Fruit fly (Drosophila melanogaster) whole organism, embryonic: Measurements from ENCODE around the gene CG6236.

ENCODE experiments used
- Atf3 ChIP-seq: fragments of 200-800 bp; sonication (Bioruptor generic); optimal IDR thresholded peaks from 3 replicates; lab custom pipeline; 2016; ENCODE audit warnings: missing biosample characterization, missing genetic modification characterization
- Awh ChIP-seq: fragments of 200-800 bp; sonication (Bioruptor generic); IDR thresholded peaks from 2 replicates; pipeline ENCODE4, ENCODE4 v1.3.6; 2022; ENCODE audit warnings: missing biosample characterization, missing genetic modification characterization
- B-H2 ChIP-seq: fragments of 200-800 bp; sonication (Bioruptor generic); optimal IDR thresholded peaks from 2 replicates; lab custom pipeline; 2018; ENCODE audit warnings: missing biosample characterization, mild to moderate bottlenecking, missing genetic modification characterization
- CG10959 ChIP-seq: fragments of 200-800 bp; sonication (Bioruptor generic); IDR thresholded peaks from 2 replicates; pipeline ENCODE4 v1.3.6; 2022; ENCODE audit warnings: missing biosample characterization, missing genetic modification characterization
- CG11560 ChIP-seq: fragments of 200-800 bp; sonication (Bioruptor generic); IDR thresholded peaks from 3 replicates; pipeline ENCODE4 v1.3.6; 2022; ENCODE audit warnings: missing biosample characterization, missing genetic modification characterization
- CG12071 ChIP-seq: fragments of 200-800 bp; sonication (Bioruptor generic); optimal IDR thresholded peaks from 3 replicates; lab custom pipeline; 2018; ENCODE audit warnings: missing biosample characterization, mild to moderate bottlenecking, missing genetic modification characterization
- CG1233 ChIP-seq: fragments of 200-800 bp; sonication (Bioruptor generic); optimal IDR thresholded peaks from 4 replicates; lab custom pipeline; 2018; ENCODE audit warnings: missing biosample characterization, mild to moderate bottlenecking, missing genetic modification characterization
- CG13424 ChIP-seq: fragments of 200-800 bp; sonication (Bioruptor generic); optimal IDR thresholded peaks from 2 replicates; lab custom pipeline; 2019; ENCODE audit warnings: missing biosample characterization, mild to moderate bottlenecking, missing genetic modification characterization, moderate library complexity
- CG14441 ChIP-seq: fragments of 200-800 bp; sonication (Bioruptor generic); IDR thresholded peaks from 2 replicates; pipeline ENCODE4 v1.3.6; 2022; ENCODE audit warnings: missing biosample characterization, missing genetic modification characterization
- CG14965 ChIP-seq: fragments of 200-800 bp; sonication (Bioruptor generic); optimal IDR thresholded peaks from 2 replicates; lab custom pipeline; 2016; ENCODE audit warnings: missing biosample characterization, missing genetic modification characterization, borderline replicate concordance
- CG18619 ChIP-seq: fragments of 200-800 bp; sonication (Bioruptor generic); optimal IDR thresholded peaks from 3 replicates; lab custom pipeline; 2017; ENCODE audit warnings: missing biosample characterization, mild to moderate bottlenecking, missing genetic modification characterization
- CG2199 ChIP-seq: fragments of 200-800 bp; sonication (Bioruptor generic); IDR thresholded peaks from 3 replicates; pipeline ENCODE4 v1.3.6; 2022; ENCODE audit warnings: missing biosample characterization, missing genetic modification characterization
- CG2202 ChIP-seq: fragments of 200-800 bp; sonication (Bioruptor generic); optimal IDR thresholded peaks from 2 replicates; lab custom pipeline; 2018; ENCODE audit warnings: missing biosample characterization, mild to moderate bottlenecking, missing genetic modification characterization
- CG33557 ChIP-seq: fragments of 200-800 bp; sonication (Bioruptor generic); optimal IDR thresholded peaks from 2 replicates; lab custom pipeline; 2019; ENCODE audit warnings: missing biosample characterization, mild to moderate bottlenecking, missing genetic modification characterization, moderate library complexity
- CG3847 ChIP-seq: fragments of 200-800 bp; sonication (Bioruptor generic); IDR thresholded peaks from 2 replicates; pipeline ENCODE4 v1.3.6; 2022; ENCODE audit warnings: missing biosample characterization, missing genetic modification characterization
- CG4617 ChIP-seq: fragments of 200-800 bp; sonication (Bioruptor generic); optimal IDR thresholded peaks from 3 replicates; lab custom pipeline; 2016; ENCODE audit warnings: missing biosample characterization, missing genetic modification characterization, borderline replicate concordance
- CG4730 ChIP-seq: fragments of 200-800 bp; sonication (Bioruptor generic); IDR thresholded peaks from 2 replicates; pipeline ENCODE4 v1.3.6; 2022; ENCODE audit warnings: missing biosample characterization, missing genetic modification characterization
- CG6683 ChIP-seq: fragments of 200-800 bp; sonication (Bioruptor generic); optimal IDR thresholded peaks from 2 replicates; lab custom pipeline; 2017; ENCODE audit warnings: missing biosample characterization, mild to moderate bottlenecking, missing genetic modification characterization, missing genetic modification reagents
- CG7987 ChIP-seq: fragments of 200-800 bp; sonication (Bioruptor generic); optimal IDR thresholded peaks from 2 replicates; lab custom pipeline; 2018; ENCODE audit warnings: missing biosample characterization, mild to moderate bottlenecking, missing genetic modification characterization, moderate library complexity
- CG9797 ChIP-seq: fragments of 200-800 bp; sonication (Bioruptor generic); optimal IDR thresholded peaks from 3 replicates; lab custom pipeline; 2018; ENCODE audit warnings: missing biosample characterization, mild to moderate bottlenecking, missing genetic modification characterization
- CG9932 ChIP-seq: fragments of 200-800 bp; sonication (Bioruptor generic); IDR thresholded peaks from 2 replicates; pipeline ENCODE4 v1.3.6; 2022; ENCODE audit warnings: missing biosample characterization, missing genetic modification characterization
- CHES-1-like ChIP-seq: fragments of 200-800 bp; sonication (Bioruptor generic); optimal IDR thresholded peaks from 2 replicates; lab custom pipeline; 2016; ENCODE audit warnings: missing biosample characterization, missing genetic modification characterization
- Dll ChIP-seq: fragments of 200-800 bp; sonication (Bioruptor generic); IDR thresholded peaks from 4 replicates; pipeline ENCODE4 v1.3.6; 2022; ENCODE audit warnings: missing biosample characterization, missing genetic modification characterization; ENCODE audit not compliant: partially characterized antibody
- Dref ChIP-seq: fragments of 200-800 bp; sonication (Bioruptor generic); IDR thresholded peaks from 2 replicates; pipeline ENCODE4 v1.3.6; 2022; ENCODE audit warnings: missing biosample characterization, missing genetic modification characterization
- Elba2 ChIP-seq: fragments of 200-800 bp; sonication (Bioruptor generic); optimal IDR thresholded peaks from 3 replicates; lab custom pipeline; 2016; ENCODE audit warnings: missing biosample characterization, missing genetic modification characterization
- HHEX ChIP-seq: fragments of 200-800 bp; sonication (Bioruptor generic); optimal IDR thresholded peaks from 3 replicates; lab custom pipeline; 2017; ENCODE audit warnings: missing biosample characterization, mild to moderate bottlenecking, missing genetic modification characterization, missing genetic modification reagents
- HmgZ ChIP-seq: fragments of 200-800 bp; sonication (Bioruptor generic); optimal IDR thresholded peaks from 2 replicates; lab custom pipeline; 2018; ENCODE audit warnings: missing biosample characterization, mild to moderate bottlenecking, missing genetic modification characterization
- Hr51 ChIP-seq, 2 experiments: fragments of 200-800 bp; sonication (Bioruptor generic); optimal IDR thresholded peaks; 2 replicates in 1 of 2; 3 replicates in 1 of 2; lab custom pipeline; 2016 to 2018; ENCODE audit warnings: missing biosample characterization in 2 of 2, missing genetic modification characterization in 2 of 2, mild to moderate bottlenecking in 1 of 2, moderate library complexity in 1 of 2
- MBD-R2 ChIP-seq: fragments of 200-800 bp; sonication (Bioruptor generic); IDR thresholded peaks from 2 replicates; pipeline ENCODE4 v1.3.6; 2022; ENCODE audit warnings: missing biosample characterization, missing genetic modification characterization
- MTF-1 ChIP-seq: fragments of 200-800 bp; sonication (Bioruptor generic); optimal IDR thresholded peaks from 2 replicates; lab custom pipeline; 2018; ENCODE audit warnings: missing biosample characterization, mild to moderate bottlenecking, missing genetic modification characterization, borderline replicate concordance
- Med ChIP-seq: fragments of 200-800 bp; sonication (Bioruptor generic); peaks from one replicate; lab custom pipeline; 2016; ENCODE audit warnings: missing biosample characterization, missing genetic modification characterization, mild to moderate bottlenecking, inconsistent platforms, moderate library complexity
- Nf-YA ChIP-seq: fragments of 200-800 bp; sonication (Bioruptor generic); IDR thresholded peaks from 2 replicates; pipeline ENCODE4 v1.3.6; 2022; ENCODE audit warnings: missing biosample characterization, missing genetic modification characterization
- Six4 ChIP-seq: fragments of 200-800 bp; sonication (Bioruptor generic); optimal IDR thresholded peaks from 2 replicates; lab custom pipeline; 2016; ENCODE audit warnings: missing biosample characterization, missing genetic modification characterization
- Sry-δ ChIP-seq: fragments of 200-800 bp; sonication (Bioruptor generic); optimal IDR thresholded peaks from 2 replicates; lab custom pipeline; 2016; ENCODE audit warnings: missing biosample characterization, missing genetic modification characterization
- ato ChIP-seq: fragments of 200-800 bp; sonication (Bioruptor generic); IDR thresholded peaks from 2 replicates; pipeline ENCODE4 v1.3.6; 2022; ENCODE audit warnings: missing biosample characterization, missing genetic modification characterization; ENCODE audit not compliant: partially characterized antibody
- bigmax ChIP-seq: fragments of 200-800 bp; sonication (Bioruptor generic); optimal IDR thresholded peaks from 2 replicates; lab custom pipeline; 2018; ENCODE audit warnings: missing biosample characterization, mild to moderate bottlenecking, missing genetic modification characterization
- corto ChIP-seq: fragments of 200-800 bp; sonication (Bioruptor generic); optimal IDR thresholded peaks from 2 replicates; lab custom pipeline; 2016; ENCODE audit warnings: missing biosample characterization, mild to moderate bottlenecking, missing genetic modification characterization, moderate library complexity
- ewg ChIP-seq: fragments of 200-800 bp; sonication (Bioruptor generic); optimal IDR thresholded peaks from 3 replicates; lab custom pipeline; 2017; ENCODE audit warnings: mild to moderate bottlenecking, missing biosample characterization, missing genetic modification reagents, missing genetic modification characterization
- gfzf ChIP-seq: fragments of 200-800 bp; sonication (Bioruptor generic); optimal IDR thresholded peaks from 2 replicates; lab custom pipeline; 2016; ENCODE audit warnings: missing biosample characterization, mild to moderate bottlenecking, missing genetic modification characterization, moderate library complexity
- insv ChIP-seq, 2 experiments: fragments of 200-800 bp; sonication (Bioruptor generic); optimal IDR thresholded peaks; 3 replicates each; lab custom pipeline; 2016 to 2018; ENCODE audit warnings: missing biosample characterization in 2 of 2, missing genetic modification characterization in 2 of 2
- lov ChIP-seq, 2 experiments: fragments of 200-800 bp in 1 of 2; fragments of >200 bp in 1 of 2; sonication (Bioruptor generic) in 1 of 2; IDR thresholded peaks in 1 of 2; optimal IDR thresholded peaks in 1 of 2; 2 replicates in 1 of 2; 3 replicates in 1 of 2; pipeline versions ENCODE4 v1.3.6 to Lab custom; 2017 to 2022; ENCODE audit warnings: missing biosample characterization in 1 of 2, missing genetic modification characterization in 1 of 2
- mirr ChIP-seq: fragments of 200-800 bp; sonication (Bioruptor generic); optimal IDR thresholded peaks from 3 replicates; lab custom pipeline; 2018; ENCODE audit warnings: missing biosample characterization, mild to moderate bottlenecking, missing genetic modification characterization
- nerfin-2 ChIP-seq: fragments of 200-800 bp; sonication (Bioruptor generic); IDR thresholded peaks from 2 replicates; pipeline ENCODE4 v1.3.6; 2022; ENCODE audit warnings: missing biosample characterization, missing genetic modification characterization; ENCODE audit not compliant: partially characterized antibody
- onecut ChIP-seq: fragments of 200-800 bp; sonication (Bioruptor generic); IDR thresholded peaks from 2 replicates; pipeline ENCODE4 v1.3.6; 2022; ENCODE audit warnings: missing biosample characterization, missing genetic modification characterization
- slp2 ChIP-seq: fragments of 200-800 bp; sonication (Bioruptor generic); optimal IDR thresholded peaks from 2 replicates; lab custom pipeline; 2016; ENCODE audit warnings: missing biosample characterization, missing genetic modification characterization
- stwl ChIP-seq: fragments of 200-800 bp; sonication (Bioruptor generic); optimal IDR thresholded peaks from 3 replicates; lab custom pipeline; 2018; ENCODE audit warnings: missing biosample characterization, mild to moderate bottlenecking, missing genetic modification characterization, moderate library complexity
- z ChIP-seq: fragments of 200-800 bp; sonication (Bioruptor generic); IDR thresholded peaks from 3 replicates; pipeline ENCODE4 v1.3.6; 2022; ENCODE audit warnings: missing biosample characterization, missing genetic modification characterization

Gene CG6236

dm6 chr3R:15277926-15278869 is 49.9 kb downstream of the CG6236 start, which contains the start of the genes MRG15 and Tm1 (continued):
- no peak for TF ChIP-seq CG4730 (GFP tag; lab: Robert Waterston, UW)
- no peak for TF ChIP-seq z (GFP tag; lab: Robert Waterston, UW)
- TF ChIP-seq Dll (GFP tag; lab: Robert Waterston, UW) = peak; percentile 71
- TF ChIP-seq CG18619 (GFP tag; lab: Kevin White, UChicago) = no peak
- TF ChIP-seq CG2202 = no peak
- TF ChIP-seq CG33557 (GFP tag; lab: Kevin White, UChicago) = no peak
- TF ChIP-seq Elba2 = no peak
- peak; percentile 56 for TF ChIP-seq ato
- no peak for TF ChIP-seq CG1233 (GFP tag; lab: Kevin White, UChicago)
- no peak for TF ChIP-seq mirr
- TF ChIP-seq CG3847 (GFP tag; lab: Robert Waterston, UW) = peak; percentile 31; the same call in 1 of the 2 replicates
- TF ChIP-seq MBD-R2 (GFP tag; lab: Robert Waterston, UW) = peak; percentile 79
- TF ChIP-seq bigmax (GFP tag; lab: Kevin White, UChicago) = no peak
- no peak for TF ChIP-seq Hr51 (GFP tag; optimal IDR thresholded peaks at IDR 0.05; lab: Kevin White, UChicago)
- peak; percentile 82 for TF ChIP-seq CG9797 (GFP tag; lab: Kevin White, UChicago)
- TF ChIP-seq CG2199 = no peak
- no peak for TF ChIP-seq Nf-YA (GFP tag; lab: Robert Waterston, UW)
- TF ChIP-seq CG13424 (tag; lab: Kevin White, UChicago) = no peak
- no peak for TF ChIP-seq ewg
- TF ChIP-seq Awh (GFP tag; lab: Robert Waterston, UW) = no peak
- TF ChIP-seq CG6683 (GFP tag; lab: Kevin White, UChicago) = no peak
- TF ChIP-seq nerfin-2 (GFP tag; lab: Robert Waterston, UW) = peak; percentile 67
- TF ChIP-seq Dref (GFP tag; lab: Robert Waterston, UW) = peak; percentile 77
- TF ChIP-seq CG9932 (GFP tag; lab: Robert Waterston, UW) = peak; percentile 33; the same call in 1 of the 2 replicates
- no peak for TF ChIP-seq CG10959
- TF ChIP-seq Sry-δ (GFP tag; lab: Kevin White, UChicago) = peak; percentile 37
- no peak for TF ChIP-seq MTF-1 (GFP tag; lab: Kevin White, UChicago)
- no peak for TF ChIP-seq CG11560 (tag; lab: Robert Waterston, UW)
- no peak for TF ChIP-seq CG14965 (GFP tag; lab: Kevin White, UChicago)
- TF ChIP-seq HmgZ = peak; percentile 40
- no peak for TF ChIP-seq insv (GFP tag; optimal IDR thresholded peaks at IDR 0.05; lab: Kevin White, UChicago)
- peak; percentile 84 for TF ChIP-seq onecut (GFP tag; lab: Robert Waterston, UW)
- no peak for TF ChIP-seq Six4 (GFP tag; lab: Kevin White, UChicago)
- peak; percentile 14 for TF ChIP-seq slp2 (GFP tag; lab: Kevin White, UChicago)
- TF ChIP-seq corto = no peak
- TF ChIP-seq CG12071 (GFP tag; lab: Kevin White, UChicago) = no peak
- TF ChIP-seq CG7987 (GFP tag; lab: Kevin White, UChicago) = no peak
- peak; percentile 35 for TF ChIP-seq Med (GFP tag; lab: Kevin White, UChicago)
- no peak for TF ChIP-seq Atf3 (GFP tag; lab: Kevin White, UChicago)
- TF ChIP-seq CG4617 = peak; percentile 51
- no peak for TF ChIP-seq CHES-1-like (GFP tag; lab: Kevin White, UChicago)
- no peak for TF ChIP-seq B-H2
- peak; percentile 19 for TF ChIP-seq stwl
- no peak for TF ChIP-seq lov (optimal IDR thresholded peaks at IDR 0.05; lab: Kevin White, UChicago)
- TF ChIP-seq lov (GFP tag; IDR thresholded peaks at IDR 0.05; lab: Robert Waterston, UW) = no peak
- TF ChIP-seq CG14441 (GFP tag; lab: Robert Waterston, UW) = no peak
- peak; percentile 74 for TF ChIP-seq gfzf (GFP tag; lab: Kevin White, UChicago)
- TF ChIP-seq HHEX (GFP tag; lab: Kevin White, UChicago) = no peak
